Fruit fly (Drosophila melanogaster) whole organism, embryonic: ENCODE data around the gene Zwilch.

Experiments used
- Atf3 ChIP-seq: fragments of 200-800 bp; sonication (Bioruptor generic); optimal IDR thresholded peaks from 3 replicates; lab custom pipeline; 2016; ENCODE audit warnings: missing biosample characterization, missing genetic modification characterization
- Awh ChIP-seq: fragments of 200-800 bp; sonication (Bioruptor generic); IDR thresholded peaks from 2 replicates; pipeline ENCODE4, ENCODE4 v1.3.6; 2022; ENCODE audit warnings: missing biosample characterization, missing genetic modification characterization
- Bgb ChIP-seq: fragments of 200-800 bp; sonication (Bioruptor generic); IDR thresholded peaks from 2 replicates; pipeline ENCODE4 v1.3.6; 2022; ENCODE audit warnings: missing biosample characterization, missing genetic modification characterization; ENCODE audit not compliant: partially characterized antibody
- CG10147 ChIP-seq: fragments of 200-800 bp; sonication (Bioruptor generic); optimal IDR thresholded peaks from 2 replicates; lab custom pipeline; 2019; ENCODE audit warnings: missing biosample characterization, mild to moderate bottlenecking, missing genetic modification characterization, moderate library complexity
- CG11247 ChIP-seq: fragments of 200-800 bp; sonication (Bioruptor generic); IDR thresholded peaks from 2 replicates; pipeline ENCODE4 v1.3.6; 2022; ENCODE audit warnings: missing biosample characterization, missing genetic modification characterization
- CG12071 ChIP-seq: fragments of 200-800 bp; sonication (Bioruptor generic); optimal IDR thresholded peaks from 3 replicates; lab custom pipeline; 2018; ENCODE audit warnings: missing biosample characterization, mild to moderate bottlenecking, missing genetic modification characterization
- CG13123 ChIP-seq: fragments of 200-800 bp; sonication (Bioruptor generic); optimal IDR thresholded peaks from 2 replicates; lab custom pipeline; 2016; ENCODE audit warnings: missing biosample characterization, missing genetic modification characterization
- CG15269 ChIP-seq: fragments of 200-800 bp; sonication (Bioruptor generic); optimal IDR thresholded peaks from 2 replicates; lab custom pipeline; 2018; ENCODE audit warnings: missing biosample characterization, mild to moderate bottlenecking, missing genetic modification characterization, moderate library complexity
- CG15601 ChIP-seq: fragments of 200-800 bp; sonication (Bioruptor generic); optimal IDR thresholded peaks from 3 replicates; lab custom pipeline; 2019; ENCODE audit warnings: missing biosample characterization, mild to moderate bottlenecking, missing genetic modification characterization, moderate library complexity
- CG15696 ChIP-seq: fragments of 200-800 bp; sonication (Bioruptor generic); optimal IDR thresholded peaks from 2 replicates; lab custom pipeline; 2019; ENCODE audit warnings: missing biosample characterization, mild to moderate bottlenecking, missing genetic modification characterization, moderate library complexity
- CG1603 ChIP-seq: fragments of 200-800 bp; sonication (Bioruptor generic); optimal IDR thresholded peaks from 2 replicates; lab custom pipeline; 2019; ENCODE audit warnings: missing biosample characterization, mild to moderate bottlenecking, missing genetic modification characterization, moderate library complexity
- CG1832 ChIP-seq: fragments of 200-800 bp; sonication (Bioruptor generic); optimal IDR thresholded peaks from 2 replicates; lab custom pipeline; 2017; ENCODE audit warnings: missing biosample characterization, mild to moderate bottlenecking, missing genetic modification characterization, inconsistent platforms
- CG2889 ChIP-seq: fragments of 200-800 bp; sonication (Bioruptor generic); IDR thresholded peaks from 3 replicates; pipeline ENCODE4 v1.3.6; 2022; ENCODE audit warnings: missing biosample characterization, missing genetic modification characterization
- CG31388 ChIP-seq: fragments of 200-800 bp; sonication (Bioruptor generic); optimal IDR thresholded peaks from 2 replicates; lab custom pipeline; 2016; ENCODE audit warnings: missing biosample characterization, missing genetic modification characterization
- CG32532 ChIP-seq: fragments of 200-800 bp; sonication (Bioruptor generic); IDR thresholded peaks from 2 replicates; pipeline ENCODE4 v1.3.6; 2022; ENCODE audit warnings: missing biosample characterization, missing genetic modification characterization
- CG33557 ChIP-seq: fragments of 200-800 bp; sonication (Bioruptor generic); optimal IDR thresholded peaks from 2 replicates; lab custom pipeline; 2019; ENCODE audit warnings: missing biosample characterization, mild to moderate bottlenecking, missing genetic modification characterization, moderate library complexity
- CG3838 ChIP-seq: fragments of 200-800 bp; sonication (Bioruptor generic); optimal IDR thresholded peaks from 3 replicates; lab custom pipeline; 2016; ENCODE audit warnings: missing biosample characterization, missing genetic modification characterization
- CG6813 ChIP-seq: fragments of 200-800 bp; sonication (Bioruptor generic); optimal IDR thresholded peaks from 2 replicates; lab custom pipeline; 2017; ENCODE audit warnings: missing biosample characterization, missing genetic modification characterization, mild to moderate bottlenecking, moderate library complexity, missing genetic modification reagents
- CG7839 ChIP-seq: fragments of 200-800 bp; sonication (Bioruptor generic); optimal IDR thresholded peaks from 3 replicates; lab custom pipeline; 2018; ENCODE audit warnings: missing biosample characterization, mild to moderate bottlenecking, missing genetic modification characterization, moderate library complexity
- CG7928 ChIP-seq: fragments of 200-800 bp; sonication (Bioruptor generic); optimal IDR thresholded peaks from 2 replicates; lab custom pipeline; 2017; ENCODE audit warnings: missing biosample characterization, mild to moderate bottlenecking, missing genetic modification characterization
- CG8290 ChIP-seq, 3 experiments: fragments of 200-800 bp; sonication (Bioruptor generic); optimal IDR thresholded peaks; 2 replicates each; lab custom pipeline; 2016 to 2019; ENCODE audit warnings: missing biosample characterization in 3 of 3, missing genetic modification characterization in 3 of 3, mild to moderate bottlenecking in 2 of 3, moderate library complexity in 1 of 3
- CG8944 ChIP-seq: fragments of 200-800 bp; sonication (Bioruptor generic); optimal IDR thresholded peaks from 3 replicates; lab custom pipeline; 2016; ENCODE audit warnings: missing biosample characterization, missing genetic modification characterization
- CG9437 ChIP-seq: fragments of 200-800 bp; sonication (Bioruptor generic); optimal IDR thresholded peaks from 2 replicates; lab custom pipeline; 2018; ENCODE audit warnings: missing biosample characterization, mild to moderate bottlenecking, missing genetic modification characterization
- CG9727 ChIP-seq: fragments of 200-800 bp; sonication (Bioruptor generic); optimal IDR thresholded peaks from 3 replicates; lab custom pipeline; 2017; ENCODE audit warnings: missing biosample characterization, mild to moderate bottlenecking, missing genetic modification characterization
- D ChIP-seq, 2 experiments: fragments of 200-800 bp in 1 of 2; fragments of >200 bp in 1 of 2; sonication (Bioruptor generic) in 1 of 2; optimal IDR thresholded peaks; 2 replicates in 1 of 2; 3 replicates in 1 of 2; lab custom pipeline; 2017; ENCODE audit warnings: mild to moderate bottlenecking in 1 of 2, missing biosample characterization in 1 of 2, missing genetic modification characterization in 1 of 2, missing genetic modification reagents in 1 of 2
- E2f2 ChIP-seq: fragments of 200-800 bp; sonication (Bioruptor generic); IDR thresholded peaks from 2 replicates; pipeline ENCODE4 v1.3.6; 2022; ENCODE audit warnings: missing biosample characterization, missing genetic modification characterization
- ERR ChIP-seq: fragments of 200-800 bp; sonication (Bioruptor generic); optimal IDR thresholded peaks from 2 replicates; lab custom pipeline; 2016; ENCODE audit warnings: missing biosample characterization, missing genetic modification characterization
- GATAe ChIP-seq: fragments of 200-800 bp; sonication (Bioruptor generic); conservative IDR thresholded peaks from 2 replicates; pipeline ENCODE4 v1.3.6; 2022; ENCODE audit warnings: missing biosample characterization, missing genetic modification characterization
- Lhr ChIP-seq: fragments of 200-800 bp; sonication (Bioruptor generic); optimal IDR thresholded peaks from 3 replicates; lab custom pipeline; 2017; ENCODE audit warnings: mild to moderate bottlenecking, missing biosample characterization, missing genetic modification reagents, missing genetic modification characterization
- Sox100B ChIP-seq: fragments of 200-800 bp; sonication (Bioruptor generic); optimal IDR thresholded peaks from 3 replicates; lab custom pipeline; 2018; ENCODE audit warnings: missing biosample characterization, mild to moderate bottlenecking, missing genetic modification characterization
- YL-1 ChIP-seq: fragments of 200-800 bp; sonication (Bioruptor generic); optimal IDR thresholded peaks from 3 replicates; lab custom pipeline; 2017; ENCODE audit warnings: missing biosample characterization, mild to moderate bottlenecking, missing genetic modification characterization
- bigmax ChIP-seq: fragments of 200-800 bp; sonication (Bioruptor generic); optimal IDR thresholded peaks from 2 replicates; lab custom pipeline; 2018; ENCODE audit warnings: missing biosample characterization, mild to moderate bottlenecking, missing genetic modification characterization
- cg ChIP-seq: fragments of 200-800 bp; sonication (Bioruptor generic); optimal IDR thresholded peaks from 3 replicates; lab custom pipeline; 2019; ENCODE audit warnings: missing biosample characterization, mild to moderate bottlenecking, missing genetic modification characterization, moderate library complexity
- dm ChIP-seq: fragments of 200-800 bp; sonication (Bioruptor generic); optimal IDR thresholded peaks from 3 replicates; lab custom pipeline; 2016; ENCODE audit warnings: missing biosample characterization, missing genetic modification characterization
- eve ChIP-seq, 2 experiments: fragments of >200 bp; optimal IDR thresholded peaks; 2 replicates each; lab custom pipeline; 2017; ENCODE audit warnings: missing biosample characterization in 2 of 2, missing genetic modification characterization in 2 of 2
- ewg ChIP-seq: fragments of 200-800 bp; sonication (Bioruptor generic); optimal IDR thresholded peaks from 3 replicates; lab custom pipeline; 2017; ENCODE audit warnings: mild to moderate bottlenecking, missing biosample characterization, missing genetic modification reagents, missing genetic modification characterization
- exex ChIP-seq: fragments of 200-800 bp; sonication (Bioruptor generic); optimal IDR thresholded peaks from 4 replicates; lab custom pipeline; 2018; ENCODE audit warnings: missing biosample characterization, mild to moderate bottlenecking, missing genetic modification characterization, moderate library complexity
- gcm ChIP-seq: fragments of 200-800 bp; sonication (Bioruptor generic); optimal IDR thresholded peaks from 2 replicates; lab custom pipeline; 2019; ENCODE audit warnings: missing biosample characterization, mild to moderate bottlenecking, missing genetic modification characterization, moderate library complexity
- gsb ChIP-seq: fragments of 200-800 bp; sonication (Bioruptor generic); IDR thresholded peaks from 2 replicates; pipeline ENCODE4 v1.3.6; 2022; ENCODE audit warnings: missing biosample characterization, missing genetic modification characterization
- gt ChIP-seq: fragments of 200-800 bp; sonication (Bioruptor generic); IDR thresholded peaks from 2 replicates; pipeline ENCODE4 v1.3.6; 2022; ENCODE audit warnings: missing biosample characterization, missing genetic modification characterization
- hbn ChIP-seq: fragments of 200-800 bp; sonication (Bioruptor generic); IDR thresholded peaks from 2 replicates; pipeline ENCODE4 v1.3.6; 2022; ENCODE audit warnings: missing biosample characterization, missing genetic modification characterization; ENCODE audit not compliant: partially characterized antibody
- oc ChIP-seq: fragments of 200-800 bp; sonication (Bioruptor generic); optimal IDR thresholded peaks from 2 replicates; lab custom pipeline; 2018; ENCODE audit warnings: missing biosample characterization, mild to moderate bottlenecking, missing genetic modification characterization, moderate library complexity
- pb ChIP-seq: fragments of 200-800 bp; sonication (Bioruptor generic); optimal IDR thresholded peaks from 3 replicates; lab custom pipeline; 2016; ENCODE audit warnings: missing biosample characterization, missing genetic modification characterization
- pnt ChIP-seq: fragments of 200-800 bp; sonication (Bioruptor generic); optimal IDR thresholded peaks from 3 replicates; lab custom pipeline; 2016; ENCODE audit warnings: missing biosample characterization, missing genetic modification characterization
- salm ChIP-seq: fragments of 200-800 bp; sonication (Bioruptor generic); optimal IDR thresholded peaks from 2 replicates; lab custom pipeline; 2018; ENCODE audit warnings: missing biosample characterization, mild to moderate bottlenecking, missing genetic modification characterization
- sens ChIP-seq: fragments of 200-800 bp; sonication (Bioruptor generic); peaks from one replicate; lab custom pipeline; 2016; ENCODE audit warnings: missing biosample characterization, missing genetic modification characterization
- sna ChIP-seq: fragments of 200-800 bp; sonication (Bioruptor generic); IDR thresholded peaks from 2 replicates; pipeline ENCODE4 v1.3.6; 2022; ENCODE audit warnings: missing biosample characterization, missing genetic modification characterization; ENCODE audit not compliant: partially characterized antibody
- tgo ChIP-seq: fragments of 200-800 bp; sonication (Bioruptor generic); IDR thresholded peaks from 3 replicates; pipeline ENCODE4 v1.3.6; 2022; ENCODE audit warnings: missing biosample characterization, missing genetic modification characterization
- ttk ChIP-seq: fragments of 200-800 bp; sonication (Bioruptor generic); IDR thresholded peaks from 2 replicates; pipeline ENCODE4 v2.1.2; 2022; ENCODE audit warnings: missing biosample characterization, missing genetic modification characterization
- tx ChIP-seq: fragments of 200-800 bp; sonication (Bioruptor generic); optimal IDR thresholded peaks from 2 replicates; lab custom pipeline; 2016; ENCODE audit warnings: missing biosample characterization, missing genetic modification characterization

Gene Zwilch

DNA sequence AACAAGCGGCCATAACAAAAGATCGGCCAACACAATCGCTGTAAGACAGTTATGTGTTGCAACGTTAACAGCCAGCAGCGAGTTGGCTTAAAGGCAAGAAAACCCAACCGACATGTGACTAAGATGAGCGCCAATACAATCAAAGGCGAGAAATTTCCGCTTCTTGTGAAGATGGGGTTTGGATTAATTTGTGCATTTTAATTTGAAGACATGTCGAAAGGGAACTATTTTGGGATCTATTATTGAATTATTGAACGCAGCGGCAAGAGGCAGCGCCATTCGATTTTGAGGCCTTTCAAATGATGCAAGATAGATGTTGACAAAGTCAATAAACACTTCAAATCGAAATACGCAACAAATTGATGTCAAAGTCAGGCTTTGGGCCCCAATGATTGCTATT lies 27.9 kb upstream of the Zwilch start (continued):
- TF ChIP-seq E2f2 (GFP tag; lab: Robert Waterston, UW) (no peak), CG9727 (no peak), CG1603 (tag; lab: Kevin White, UChicago) (peak; percentile 20), ttk (GFP tag; lab: Robert Waterston, UW) (no peak), CG1832 (GFP tag; lab: Kevin White, UChicago) (no peak), oc (tag; lab: Kevin White, UChicago) (peak; percentile 61), CG7928 (GFP tag; lab: Kevin White, UChicago) (no peak), CG31388 (no peak), D (optimal IDR thresholded peaks at IDR 0.05; lab: Kevin White, UChicago) (no peak), D (GFP tag; optimal IDR thresholded peaks at IDR 0.05; lab: Kevin White, UChicago) (no peak), tx (no peak), CG15696 (tag; lab: Kevin White, UChicago) (no peak), exex (tag; lab: Kevin White, UChicago) (no peak), YL-1 (GFP tag; lab: Kevin White, UChicago) (no peak), pb (no peak), CG13123 (GFP tag; lab: Kevin White, UChicago) (no peak), Bgb (no peak), dm (GFP tag; lab: Kevin White, UChicago) (no peak), CG15269 (tag; lab: Kevin White, UChicago) (no peak), CG6813 (GFP tag; lab: Kevin White, UChicago) (peak; percentile 19), CG9437 (GFP tag; lab: Kevin White, UChicago) (no peak), CG3838 (no peak), CG8290 (GFP tag; optimal IDR thresholded peaks at IDR 0.05; lab: Kevin White, UChicago) (no peak), CG8290 (tag; optimal IDR thresholded peaks at IDR 0.05; lab: Kevin White, UChicago) (no peak), salm (tag; lab: Kevin White, UChicago) (no peak), sens (GFP tag; lab: Kevin White, UChicago) (peak; percentile 62), gcm (GFP tag; lab: Kevin White, UChicago) (no peak), ERR (GFP tag; lab: Kevin White, UChicago) (no peak), tgo (no peak), hbn (GFP tag; lab: Robert Waterston, UW) (no peak), Sox100B (GFP tag; lab: Kevin White, UChicago) (no peak), CG10147 (GFP tag; lab: Kevin White, UChicago) (no peak), CG12071 (GFP tag; lab: Kevin White, UChicago) (peak; percentile 10), ewg (no peak), Lhr (GFP tag; lab: Kevin White, UChicago) (no peak), cg (GFP tag; lab: Kevin White, UChicago) (no peak), CG2889 (GFP tag; lab: Robert Waterston, UW) (no peak), gsb (no peak), pnt (GFP tag; lab: Kevin White, UChicago) (no peak), bigmax (GFP tag; lab: Kevin White, UChicago) (no peak), CG8944 (GFP tag; lab: Kevin White, UChicago) (no peak), Atf3 (GFP tag; lab: Kevin White, UChicago) (no peak), sna (GFP tag; lab: Robert Waterston, UW) (no peak), gt (GFP tag; lab: Robert Waterston, UW) (no peak), CG11247 (no peak), Awh (GFP tag; lab: Robert Waterston, UW) (peak; percentile 52; the same call in 1 of the 2 replicates), CG15601 (tag; lab: Kevin White, UChicago) (peak; percentile 11), CG7839 (no peak), CG32532 (GFP tag; lab: Robert Waterston, UW) (no peak), GATAe (GFP tag; lab: Robert Waterston, UW) (no peak), CG33557 (GFP tag; lab: Kevin White, UChicago) (no peak), eve (GFP tag; optimal IDR thresholded peaks at IDR 0.05; lab: Kevin White, UChicago) (no peak)
